Fruit fly (Drosophila melanogaster): ENCODE results near the gene lwr.
A peak's percentile ranks its signal among the peaks of the same experiment; 100 is the strongest.

DNA sequence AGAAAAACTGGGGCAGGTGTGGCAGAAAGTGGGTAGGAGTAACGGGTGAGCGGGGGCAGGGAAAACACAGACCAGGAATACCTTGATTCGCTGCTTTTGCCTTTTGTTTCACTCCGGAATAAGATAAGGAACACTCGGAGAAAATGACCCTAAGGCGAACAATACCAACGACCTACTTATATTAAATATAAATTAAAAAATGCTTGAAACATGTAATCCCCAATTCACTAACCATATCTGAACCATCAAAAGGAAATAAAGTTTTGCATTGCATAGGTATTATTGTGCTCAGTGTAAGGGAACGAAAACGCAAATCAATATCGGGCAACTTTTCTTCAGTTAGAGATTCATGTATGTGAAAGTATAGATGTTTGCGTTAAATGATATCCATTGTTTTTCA, 30.4 kb downstream of the lwr start:
- TF ChIP-seq CG15710 (tag; optimal IDR thresholded peaks at IDR 0.05): peak; percentile 58
- no peak for TF ChIP-seq CG10348 (GFP tag; IDR thresholded peaks at IDR 0.05)

All from whole organism, pupa.